Worm (Caenorhabditis elegans) whole organism, late embryonic: ENCODE data around the gene C27C12.3.
A peak's percentile ranks its signal among the peaks of the same experiment; 100 is the strongest.

ENCODE experiments used
- C08G9.2 ChIP-seq: sonication (generic microtip); optimal IDR thresholded peaks from 2 replicates; lab custom pipeline; 2016; ENCODE audit warnings: mild to moderate bottlenecking, missing genetic modification characterization, moderate library complexity, missing compliant biosample characterization
- C38D4.7 ChIP-seq: fragments of 200-800 bp; sonication (Bioruptor generic); optimal IDR thresholded peaks from 2 replicates; lab custom pipeline; 2018; ENCODE audit warnings: mild to moderate bottlenecking, missing genetic modification characterization, moderate library complexity, missing compliant biosample characterization
- F13H6.1 ChIP-seq: sonication (generic microtip); optimal IDR thresholded peaks from 2 replicates; lab custom pipeline; 2016; ENCODE audit warnings: missing genetic modification characterization, missing compliant biosample characterization
- K02D7.2 ChIP-seq: sonication (generic microtip); optimal IDR thresholded peaks from 2 replicates; lab custom pipeline; 2017; ENCODE audit warnings: mild to moderate bottlenecking, missing genetic modification characterization, missing compliant biosample characterization
- T23F11.4 ChIP-seq: fragments of 200-800 bp; sonication (Bioruptor generic); optimal IDR thresholded peaks from 2 replicates; lab custom pipeline; 2018; ENCODE audit warnings: mild to moderate bottlenecking, missing genetic modification characterization, missing compliant biosample characterization
- Y22D7AL.16 ChIP-seq: sonication (generic microtip); optimal IDR thresholded peaks from 2 replicates; lab custom pipeline; 2016; ENCODE audit warnings: missing genetic modification characterization, missing compliant biosample characterization
- ahr-1 ChIP-seq: sonication (generic microtip); optimal IDR thresholded peaks from 2 replicates; lab custom pipeline; 2016; ENCODE audit warnings: missing genetic modification characterization, missing compliant biosample characterization
- ama-1 ChIP-seq: fragments of 150-350 bp; optimal IDR thresholded peaks from 2 replicates; lab custom pipeline; 2014
- ceh-18 ChIP-seq: sonication (generic microtip); optimal IDR thresholded peaks from 2 replicates; lab custom pipeline; 2016; ENCODE audit warnings: missing genetic modification characterization, missing compliant biosample characterization
- ceh-19 ChIP-seq: fragments of 200-800 bp; sonication (Bioruptor generic); optimal IDR thresholded peaks from 2 replicates; lab custom pipeline; 2018; ENCODE audit warnings: mild to moderate bottlenecking, missing genetic modification characterization, missing compliant biosample characterization
- ceh-2 ChIP-seq: sonication (generic microtip); optimal IDR thresholded peaks from 2 replicates; lab custom pipeline; 2016; ENCODE audit warnings: missing genotype, missing genetic modification characterization, missing compliant biosample characterization
- ceh-24 ChIP-seq: sonication (generic microtip); optimal IDR thresholded peaks from 2 replicates; lab custom pipeline; 2016; ENCODE audit warnings: mild to moderate bottlenecking, missing genetic modification characterization, missing compliant biosample characterization
- ceh-31 ChIP-seq: sonication (generic microtip); optimal IDR thresholded peaks from 2 replicates; lab custom pipeline; 2016; ENCODE audit warnings: missing genetic modification characterization, missing compliant biosample characterization
- ceh-34 ChIP-seq: sonication (generic microtip); optimal IDR thresholded peaks from 2 replicates; lab custom pipeline; 2016; ENCODE audit warnings: mild to moderate bottlenecking, missing genetic modification characterization, missing compliant biosample characterization
- dmd-4 ChIP-seq: sonication (generic microtip); optimal IDR thresholded peaks from 2 replicates; lab custom pipeline; 2016; ENCODE audit warnings: borderline replicate concordance, missing genetic modification characterization, missing compliant biosample characterization
- dve-1 ChIP-seq: sonication (generic microtip); optimal IDR thresholded peaks from 2 replicates; lab custom pipeline; 2017; ENCODE audit warnings: antibody characterized with exemption, mild to moderate bottlenecking, missing genetic modification characterization, missing compliant biosample characterization
- elt-2 ChIP-seq: sonication (generic microtip); optimal IDR thresholded peaks from 2 replicates; lab custom pipeline; 2016; ENCODE audit warnings: missing genetic modification reagents, missing genetic modification characterization, missing compliant biosample characterization
- fkh-10 ChIP-seq: fragments of 150-350 bp; optimal IDR thresholded peaks from 2 replicates; lab custom pipeline; 2014; ENCODE audit warnings: missing biosample characterization, missing genetic modification reagents, missing genetic modification characterization
- fkh-6 ChIP-seq: sonication (generic microtip); optimal IDR thresholded peaks from 2 replicates; lab custom pipeline; 2016; ENCODE audit warnings: missing genetic modification characterization, missing compliant biosample characterization
- hlh-13 ChIP-seq: fragments of 200-800 bp; sonication (Bioruptor generic); optimal IDR thresholded peaks from 2 replicates; lab custom pipeline; 2018; ENCODE audit warnings: mild to moderate bottlenecking, missing genetic modification characterization, missing compliant biosample characterization
- hlh-15 ChIP-seq: sonication (generic microtip); optimal IDR thresholded peaks from 2 replicates; lab custom pipeline; 2016; ENCODE audit warnings: missing genetic modification characterization, missing compliant biosample characterization
- hlh-30 ChIP-seq: sonication (generic microtip); optimal IDR thresholded peaks from 2 replicates; lab custom pipeline; 2017; ENCODE audit warnings: antibody characterized with exemption, missing genetic modification characterization, missing compliant biosample characterization; ENCODE audit not compliant: insufficient read depth
- hlh-6 ChIP-seq: sonication (generic microtip); optimal IDR thresholded peaks from 2 replicates; lab custom pipeline; 2016; ENCODE audit warnings: missing genotype, missing genetic modification characterization, missing compliant biosample characterization
- hlh-8 ChIP-seq: sonication (generic microtip); optimal IDR thresholded peaks from 2 replicates; lab custom pipeline; 2016; ENCODE audit warnings: missing genotype, missing genetic modification characterization, missing compliant biosample characterization
- lim-6 ChIP-seq: sonication (generic microtip); optimal IDR thresholded peaks from 2 replicates; lab custom pipeline; 2016; ENCODE audit warnings: missing genetic modification characterization, missing compliant biosample characterization
- lin-11 ChIP-seq: fragments of 200-800 bp; sonication (Bioruptor generic); optimal IDR thresholded peaks from 2 replicates; lab custom pipeline; 2018; ENCODE audit warnings: mild to moderate bottlenecking, missing genetic modification characterization, missing compliant biosample characterization
- mec-3 ChIP-seq: sonication (generic microtip); optimal IDR thresholded peaks from 2 replicates; lab custom pipeline; 2016; ENCODE audit warnings: borderline replicate concordance, missing genetic modification characterization, missing compliant biosample characterization
- nfya-1 ChIP-seq: sonication (generic microtip); optimal IDR thresholded peaks from 2 replicates; lab custom pipeline; 2017; ENCODE audit warnings: missing genetic modification characterization, mild to moderate bottlenecking, missing compliant biosample characterization, antibody characterized with exemption, moderate library complexity
- nhr-11 ChIP-seq: fragments of 150-350 bp; optimal IDR thresholded peaks from 2 replicates; lab custom pipeline; 2014; ENCODE audit warnings: missing biosample characterization, missing genetic modification characterization
- nhr-232 ChIP-seq: sonication (generic microtip); optimal IDR thresholded peaks from 2 replicates; lab custom pipeline; 2016; ENCODE audit warnings: missing genetic modification characterization, missing compliant biosample characterization
- odd-2 ChIP-seq: sonication (generic microtip); optimal IDR thresholded peaks from 2 replicates; lab custom pipeline; 2017; ENCODE audit warnings: antibody characterized with exemption, mild to moderate bottlenecking, missing genetic modification characterization, missing compliant biosample characterization
- pag-3 ChIP-seq: sonication (generic microtip); optimal IDR thresholded peaks from 2 replicates; lab custom pipeline; 2016; ENCODE audit warnings: missing compliant biosample characterization, missing genetic modification characterization, borderline replicate concordance
- pat-9 ChIP-seq: fragments of 200-800 bp; sonication (Bioruptor generic); optimal IDR thresholded peaks from 2 replicates; lab custom pipeline; 2018; ENCODE audit warnings: mild to moderate bottlenecking, missing genetic modification characterization, moderate library complexity, missing compliant biosample characterization
- pha-2 ChIP-seq: sonication (generic microtip); optimal IDR thresholded peaks from 2 replicates; lab custom pipeline; 2017; ENCODE audit warnings: mild to moderate bottlenecking, missing genetic modification characterization, missing compliant biosample characterization
- pha-4 ChIP-seq: fragments of 150-350 bp; optimal IDR thresholded peaks from 2 replicates; lab custom pipeline; 2018; ENCODE audit warnings: missing biosample characterization, missing genetic modification reagents, missing genetic modification characterization
- pqm-1 ChIP-seq: sonication (generic microtip); optimal IDR thresholded peaks from 2 replicates; lab custom pipeline; 2016; ENCODE audit warnings: missing genetic modification characterization, missing compliant biosample characterization
- pros-1 ChIP-seq: fragments of 150-350 bp; optimal IDR thresholded peaks from 2 replicates; lab custom pipeline; 2014; ENCODE audit warnings: missing biosample characterization, missing genetic modification reagents, missing genetic modification characterization
- ref-2 ChIP-seq: sonication (generic microtip); optimal IDR thresholded peaks from 2 replicates; lab custom pipeline; 2016; ENCODE audit warnings: missing genetic modification characterization, missing compliant biosample characterization
- sdc-2 ChIP-seq: sonication (generic microtip); optimal IDR thresholded peaks from 2 replicates; lab custom pipeline; 2016; ENCODE audit warnings: missing genotype, missing genetic modification characterization, missing compliant biosample characterization
- sox-2 ChIP-seq: fragments of 200-800 bp; sonication (Bioruptor generic); IDR thresholded peaks from 2 replicates; pipeline ENCODE4 v1.3.6; 2022; ENCODE audit warnings: missing genetic modification reagents, missing genetic modification characterization, missing compliant biosample characterization
- syd-9 ChIP-seq: sonication (generic microtip); optimal IDR thresholded peaks from 2 replicates; lab custom pipeline; 2016; ENCODE audit warnings: mild to moderate bottlenecking, missing genetic modification characterization, moderate library complexity, missing compliant biosample characterization
- tbx-7 ChIP-seq: sonication (generic microtip); optimal IDR thresholded peaks from 2 replicates; lab custom pipeline; 2016; ENCODE audit warnings: missing genotype, missing genetic modification characterization, missing compliant biosample characterization
- ttx-3 ChIP-seq: sonication (generic microtip); optimal IDR thresholded peaks from 2 replicates; lab custom pipeline; 2016; ENCODE audit warnings: missing genetic modification reagents, missing genetic modification characterization, missing compliant biosample characterization
- unc-3 ChIP-seq, 2 experiments: fragments of 200-800 bp in 1 of 2; sonication (Bioruptor generic) in 1 of 2; sonication (generic microtip) in 1 of 2; conservative IDR thresholded peaks in 1 of 2; optimal IDR thresholded peaks in 1 of 2; 2 replicates each; pipeline versions ENCODE4 v1.3.6 to Lab custom; 2016 to 2022; ENCODE audit warnings: missing compliant biosample characterization in 2 of 2, missing genetic modification characterization in 2 of 2, missing genetic modification reagents in 1 of 2
- unc-42 ChIP-seq: sonication (generic microtip); optimal IDR thresholded peaks from 2 replicates; lab custom pipeline; 2016; ENCODE audit warnings: missing genotype, missing genetic modification characterization, missing compliant biosample characterization
- unc-86 ChIP-seq: sonication (generic microtip); optimal IDR thresholded peaks from 2 replicates; lab custom pipeline; 2016; ENCODE audit warnings: missing genetic modification characterization, missing compliant biosample characterization
- zip-5 ChIP-seq: sonication (generic microtip); optimal IDR thresholded peaks from 2 replicates; lab custom pipeline; 2016; ENCODE audit warnings: missing genetic modification characterization, missing compliant biosample characterization
- ztf-16 ChIP-seq: sonication (generic microtip); optimal IDR thresholded peaks from 2 replicates; lab custom pipeline; 2017; ENCODE audit warnings: missing genetic modification characterization, missing compliant biosample characterization

C27C12.3 gene

ce11 chrX:14819495-14819894, 46.1 kb downstream of the C27C12.3 start:
- TF ChIP-seq C08G9.2 (no peak), lin-11 (tag; lab: Kevin White, UChicago) (no peak), pros-1 (no peak), F13H6.1 (tag; lab: Kevin White, UChicago) (no peak), elt-2 (tag; lab: Kevin White, UChicago) (no peak), unc-42 (tag; lab: Kevin White, UChicago) (no peak), pag-3 (no peak), odd-2 (tag; lab: Kevin White, UChicago) (no peak), tbx-7 (tag; lab: Kevin White, UChicago) (no peak), unc-86 (tag; lab: Kevin White, UChicago) (no peak), pha-2 (tag; lab: Kevin White, UChicago) (no peak)

ce11 chrX:14818464-14819259, 47.0 kb downstream of the C27C12.3 start, which contains the start of gene epn-1:
epn-1 (minus strand) TSS chrX:14818514.
- TF ChIP-seq C38D4.7 (GFP tag; lab: Kevin White, UChicago) = no peak
- peak; percentile 76 for TF ChIP-seq syd-9 (tag; lab: Kevin White, UChicago)
- TF ChIP-seq dmd-4 (tag; lab: Kevin White, UChicago) = peak; percentile 64
- TF ChIP-seq fkh-6 (tag; lab: Kevin White, UChicago) = peak; percentile 21
- TF ChIP-seq ahr-1 = no peak
- TF ChIP-seq hlh-15 (tag; lab: Kevin White, UChicago) = no peak
- peak; percentile 41 for TF ChIP-seq nhr-232 (tag; lab: Kevin White, UChicago)
- no peak for TF ChIP-seq pha-4 (tag; lab: Kevin White, UChicago)
- TF ChIP-seq unc-42 (tag; lab: Kevin White, UChicago) = peak; percentile 78
- peak; percentile 27 for TF ChIP-seq ama-1 (lab: Kevin White, UChicago)
- no peak for TF ChIP-seq unc-3 (GFP tag; conservative IDR thresholded peaks at IDR 0.05; lab: Robert Waterston, UW)
- peak; percentile 72 for TF ChIP-seq unc-3 (tag; optimal IDR thresholded peaks at IDR 0.05; lab: Kevin White, UChicago)
- TF ChIP-seq ceh-24 (tag; lab: Kevin White, UChicago) = no peak
- TF ChIP-seq zip-5 (tag; lab: Kevin White, UChicago) = peak; percentile 16
- TF ChIP-seq K02D7.2 (tag; lab: Kevin White, UChicago) = peak; percentile 38
- peak; percentile 14 for TF ChIP-seq tbx-7 (tag; lab: Kevin White, UChicago)
- TF ChIP-seq ceh-18 = peak; percentile 97
- TF ChIP-seq ceh-2 = peak; percentile 83
- peak; percentile 48 for TF ChIP-seq Y22D7AL.16 (tag; lab: Kevin White, UChicago)
- peak; percentile 53 for TF ChIP-seq T23F11.4
- peak; percentile 50 for TF ChIP-seq hlh-8
- TF ChIP-seq hlh-13 (GFP tag; lab: Kevin White, UChicago) = no peak
- TF ChIP-seq pha-2 (tag; lab: Kevin White, UChicago) = no peak
- TF ChIP-seq lim-6 = peak; percentile 64
- TF ChIP-seq pat-9 (tag; lab: Kevin White, UChicago) = peak; percentile 52
- TF ChIP-seq nhr-11 (tag; lab: Kevin White, UChicago) = no peak
- TF ChIP-seq ref-2 (tag; lab: Kevin White, UChicago) = peak; percentile 94
- peak; percentile 54 for TF ChIP-seq ceh-19 (GFP tag; lab: Kevin White, UChicago)
- peak; percentile 94 for TF ChIP-seq pros-1
- TF ChIP-seq hlh-6 (tag; lab: Kevin White, UChicago) = peak; percentile 59
- peak; percentile 8 for TF ChIP-seq fkh-10
- TF ChIP-seq mec-3 (tag; lab: Kevin White, UChicago) = peak; percentile 47
- peak; percentile 22 for TF ChIP-seq sox-2 (GFP tag; lab: Robert Waterston, UW)
- peak; percentile 91 for TF ChIP-seq nfya-1 (tag; lab: Kevin White, UChicago)
- TF ChIP-seq C08G9.2 = peak; percentile 76
- TF ChIP-seq dve-1 (tag; lab: Kevin White, UChicago) = peak; percentile 81
- TF ChIP-seq ceh-31 (tag; lab: Kevin White, UChicago) = peak; percentile 96
- peak; percentile 96 for TF ChIP-seq ceh-34
- TF ChIP-seq sdc-2 (tag; lab: Kevin White, UChicago) = peak; percentile 94
- no peak for TF ChIP-seq odd-2 (tag; lab: Kevin White, UChicago)
- TF ChIP-seq lin-11 (tag; lab: Kevin White, UChicago) = peak; percentile 11
- TF ChIP-seq ztf-16 (tag; lab: Kevin White, UChicago) = peak; percentile 50
- TF ChIP-seq pqm-1 (tag; lab: Kevin White, UChicago) = peak; percentile 88
- TF ChIP-seq hlh-30 = peak; percentile 99
- TF ChIP-seq ttx-3 (tag; lab: Kevin White, UChicago) = no peak
